Worm (Caenorhabditis elegans) whole organism, L4/young adult: Measurements from ENCODE around the gene F46C5.7.
A peak's percentile ranks its signal among the peaks of the same experiment; 100 is the strongest.

Experiments used
- W03F9.2 ChIP-seq: fragments of 150-350 bp; optimal IDR thresholded peaks from 2 replicates; lab custom pipeline; 2014; ENCODE audit warnings: missing biosample characterization, missing genetic modification characterization
- dao-5 ChIP-seq: sonication (generic microtip); optimal IDR thresholded peaks from 2 replicates; lab custom pipeline; 2016; ENCODE audit warnings: missing genotype, missing genetic modification characterization, moderate library complexity, missing compliant biosample characterization
- him-1 ChIP-seq: sonication (generic microtip); optimal IDR thresholded peaks from 2 replicates; lab custom pipeline; 2016; ENCODE audit warnings: missing genotype, missing genetic modification reagents, missing genetic modification characterization, missing compliant biosample characterization

F46C5.7 gene

DNA sequence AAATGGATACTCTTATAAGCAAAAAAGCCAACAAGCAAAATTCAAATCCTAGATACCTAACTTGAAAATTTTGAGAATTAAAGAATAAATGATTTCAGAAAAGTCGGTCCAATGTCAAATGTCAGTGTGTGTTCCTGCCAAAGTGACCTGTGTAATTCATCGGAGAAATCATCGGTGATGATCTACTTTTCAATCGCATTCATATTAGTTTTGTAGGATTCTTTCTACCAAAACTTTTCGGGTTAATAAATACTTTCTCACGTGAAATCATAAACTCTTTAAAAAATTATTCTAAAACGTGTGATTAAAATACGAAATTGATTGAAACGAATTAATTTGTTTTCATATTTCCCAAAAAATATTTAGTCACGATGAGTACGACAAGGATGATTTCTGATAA, at the start of gene F46C5.7:
TSS of gene F46C5.7 (plus strand) at position 301 of the 400 bp plus-strand sequence.
- TF ChIP-seq dao-5 (tag; lab: Kevin White, UChicago) (no peak), W03F9.2 (tag; lab: Kevin White, UChicago) (no peak), him-1 (no peak)

DNA sequence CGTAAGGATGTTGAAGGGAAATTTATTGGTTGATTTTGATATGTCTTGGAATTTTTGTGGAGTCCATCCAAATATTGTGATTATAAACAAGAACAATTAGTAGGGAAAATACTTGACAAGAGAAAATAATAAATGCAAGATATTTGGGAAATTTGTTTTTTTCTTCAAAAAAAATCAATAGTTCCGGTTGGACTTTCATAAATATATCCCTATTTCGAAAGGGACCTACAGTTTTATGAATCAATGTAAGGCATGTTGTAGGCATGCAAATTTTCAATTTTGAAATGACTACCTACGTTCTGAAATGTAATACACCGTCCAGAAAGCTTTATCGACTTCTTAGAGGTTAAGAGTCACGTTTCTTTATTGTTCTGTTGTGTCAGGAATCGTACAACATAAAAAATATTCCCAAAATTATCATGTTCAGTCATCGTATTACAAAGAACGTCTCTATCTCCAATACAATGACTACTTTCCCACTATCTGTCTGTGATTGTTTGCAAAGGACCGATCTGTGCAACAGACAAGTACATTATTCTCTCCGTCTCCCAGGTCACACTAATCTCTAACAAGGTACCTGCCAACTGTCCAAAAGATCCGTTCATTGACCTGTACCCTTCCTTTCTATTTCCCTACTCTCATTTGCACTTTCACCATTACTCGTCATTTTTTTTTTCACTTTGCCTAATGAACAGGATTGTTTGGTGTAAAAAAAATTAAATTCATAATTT, 49.1 kb upstream of the F46C5.7 start, which contains the start of gene F07H5.13:
TSS of gene F07H5.13 (plus strand) at position 730 of the 731 bp plus-strand sequence.
- TF ChIP-seq him-1 (no peak), W03F9.2 (tag; lab: Kevin White, UChicago) (peak; percentile 53)

DNA sequence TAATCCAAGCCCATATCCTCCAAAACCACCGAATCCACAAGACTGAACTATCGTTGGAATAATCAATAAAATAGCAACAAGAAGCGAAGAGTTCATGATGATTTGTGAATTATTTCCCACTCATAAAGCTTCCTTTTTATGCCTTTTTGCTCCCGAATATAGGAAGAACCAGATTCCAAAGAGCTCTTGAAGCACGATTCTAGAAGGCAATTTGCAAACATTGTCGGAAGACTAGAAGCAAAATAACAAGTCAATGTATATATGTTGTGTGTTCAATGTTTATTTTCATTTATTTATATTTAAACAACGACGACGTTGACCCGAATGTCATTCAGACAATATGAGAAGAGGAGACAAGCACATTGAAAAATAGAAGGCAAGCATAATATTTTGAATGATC, 46.5 kb upstream of the F46C5.7 start, which contains the start of gene idpa-2:
TSS of gene idpa-2 (minus strand) at position 101 of the 400 bp plus-strand sequence.
- TF ChIP-seq dao-5 (tag; lab: Kevin White, UChicago), result no peak
- no peak for TF ChIP-seq him-1
- TF ChIP-seq W03F9.2 (tag; lab: Kevin White, UChicago), result no peak

DNA sequence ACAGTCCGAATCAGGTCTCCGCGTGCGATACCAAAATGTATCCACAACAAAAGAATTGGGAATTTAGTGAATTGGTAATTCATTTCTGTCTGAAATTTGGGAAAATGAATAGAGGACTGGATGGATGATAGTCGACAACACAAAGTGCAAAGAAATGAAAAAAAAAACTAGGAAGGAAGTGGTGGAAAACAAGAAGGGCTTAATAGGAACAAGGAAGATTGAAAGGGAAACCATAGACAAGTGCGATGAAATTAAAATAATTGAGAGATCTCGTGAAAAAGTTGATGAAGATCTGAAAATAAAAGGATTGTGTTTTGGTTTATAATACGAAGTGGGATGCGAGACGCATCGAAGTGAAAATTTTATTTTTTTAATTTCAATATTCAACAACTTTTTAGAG, 45.1 kb upstream of the F46C5.7 start, which contains the start of gene F07H5.7:
TSS of gene F07H5.7 (minus strand) at position 101 of the 400 bp plus-strand sequence.
- TF ChIP-seq W03F9.2 (tag; lab: Kevin White, UChicago), result no peak
- TF ChIP-seq him-1, result no peak
- no peak for TF ChIP-seq dao-5 (tag; lab: Kevin White, UChicago)

DNA sequence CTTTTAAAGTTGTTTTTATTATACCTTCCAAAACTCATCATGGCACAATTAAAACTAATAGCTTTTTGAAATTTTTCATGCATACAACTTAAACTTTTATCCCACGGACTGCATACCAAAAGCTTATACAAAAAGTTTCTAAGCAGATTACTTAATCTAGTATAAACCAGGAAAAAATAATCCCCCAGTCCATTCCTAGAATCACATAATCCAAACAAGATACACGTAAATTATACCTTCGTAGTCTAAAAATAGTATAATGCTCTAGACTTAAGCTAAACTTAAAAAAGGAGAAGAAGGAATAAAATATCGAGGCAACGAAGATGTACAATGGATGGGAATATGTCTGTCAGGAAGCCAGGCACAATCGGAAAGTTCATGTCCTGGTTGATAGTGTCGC, 43.9 kb upstream of the F46C5.7 start:
- TF ChIP-seq dao-5 (tag; lab: Kevin White, UChicago) (no peak), W03F9.2 (tag; lab: Kevin White, UChicago) (no peak), him-1 (no peak)

DNA sequence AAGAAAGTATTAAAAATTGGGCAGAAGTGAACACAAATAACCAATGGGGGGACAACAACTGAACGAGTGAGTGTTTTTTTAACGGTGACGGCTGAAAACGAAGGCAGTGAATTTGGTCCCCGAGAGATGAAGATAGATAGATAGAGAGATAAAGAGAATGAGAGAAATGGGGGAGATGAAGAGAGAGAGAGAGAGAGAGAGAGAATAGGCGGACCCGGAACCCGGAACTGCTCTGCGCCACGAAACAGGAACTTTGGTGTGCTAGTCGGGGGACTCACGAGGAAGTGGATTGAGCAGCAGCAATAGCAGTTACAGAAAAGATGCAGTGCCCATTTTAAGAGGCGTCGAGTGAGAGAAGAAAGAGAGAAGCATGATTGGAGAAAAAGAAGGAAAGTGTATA, 42.7 kb upstream of the F46C5.7 start:
- TF ChIP-seq dao-5 (tag; lab: Kevin White, UChicago) (no peak), him-1 (peak; percentile 90), W03F9.2 (tag; lab: Kevin White, UChicago) (peak; percentile 6)

DNA sequence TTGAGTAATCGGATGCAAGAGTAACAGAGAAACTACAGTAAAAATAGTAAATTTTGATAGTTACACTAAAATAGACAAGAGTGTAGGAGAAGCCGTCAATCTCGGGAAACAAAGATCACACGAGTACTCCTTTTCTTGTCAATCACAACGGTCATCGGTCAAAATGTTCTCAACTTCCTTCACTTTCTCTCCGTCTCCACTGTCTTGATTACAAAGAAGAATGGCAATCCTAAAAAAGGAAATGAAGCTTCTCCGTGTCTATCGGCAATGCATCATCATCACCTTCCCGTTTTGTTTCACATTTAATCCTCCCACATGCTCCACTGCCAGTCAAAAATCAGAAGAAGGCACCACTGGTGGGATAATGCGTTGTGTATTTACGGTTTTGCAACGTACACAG, 39.4 kb upstream of the F46C5.7 start:
- no peak for TF ChIP-seq dao-5 (tag; lab: Kevin White, UChicago)
- TF ChIP-seq W03F9.2 (tag; lab: Kevin White, UChicago), result no peak
- no peak for TF ChIP-seq him-1

DNA sequence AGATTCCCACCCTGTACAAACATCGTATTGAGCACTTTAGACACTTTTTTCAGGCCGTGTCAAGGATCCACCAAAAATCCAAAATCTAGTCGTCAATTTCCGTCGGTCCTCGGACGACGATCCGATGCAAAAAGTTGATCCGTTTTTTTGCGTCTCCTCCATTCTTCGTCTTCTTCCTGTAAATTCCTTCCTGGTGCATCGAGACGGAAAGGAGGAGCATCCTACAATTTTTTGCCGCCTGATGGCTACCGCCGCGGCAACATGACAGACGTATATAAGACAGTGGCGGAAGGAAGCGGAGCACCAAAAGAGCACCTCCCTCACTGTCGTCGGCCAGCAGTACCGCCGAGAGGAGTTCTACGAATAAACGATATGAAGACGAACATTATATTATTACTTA, 38.3 kb upstream of the F46C5.7 start, which contains the start of gene appg-2:
TSS of gene appg-2 (plus strand) at position 301 of the 400 bp plus-strand sequence.
- TF ChIP-seq him-1 (no peak), W03F9.2 (tag; lab: Kevin White, UChicago) (no peak), dao-5 (tag; lab: Kevin White, UChicago) (no peak)

DNA sequence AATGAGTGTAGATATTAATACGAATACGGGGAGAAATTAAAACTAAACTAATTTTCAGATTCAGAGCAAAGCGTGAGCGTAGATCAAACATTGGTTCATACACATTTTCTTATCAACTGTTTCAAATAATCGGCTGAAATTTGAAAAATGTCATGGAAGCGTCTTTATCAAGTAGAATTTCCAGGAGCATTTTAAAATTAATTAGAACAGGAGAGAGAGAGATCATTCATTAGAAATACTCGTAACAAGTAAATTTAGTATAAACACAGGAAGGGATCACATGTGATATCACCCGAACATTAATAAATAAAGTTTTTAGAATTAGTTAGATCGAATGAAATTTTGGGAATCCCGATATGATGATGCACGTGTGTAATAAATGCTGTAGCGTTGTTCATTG, 32.2 kb upstream of the F46C5.7 start, which contains the start of gene pho-13:
TSS of gene pho-13 (minus strand) at position 101 of the 400 bp plus-strand sequence.
- TF ChIP-seq dao-5 (tag; lab: Kevin White, UChicago) (no peak), him-1 (no peak), W03F9.2 (tag; lab: Kevin White, UChicago) (no peak)

DNA sequence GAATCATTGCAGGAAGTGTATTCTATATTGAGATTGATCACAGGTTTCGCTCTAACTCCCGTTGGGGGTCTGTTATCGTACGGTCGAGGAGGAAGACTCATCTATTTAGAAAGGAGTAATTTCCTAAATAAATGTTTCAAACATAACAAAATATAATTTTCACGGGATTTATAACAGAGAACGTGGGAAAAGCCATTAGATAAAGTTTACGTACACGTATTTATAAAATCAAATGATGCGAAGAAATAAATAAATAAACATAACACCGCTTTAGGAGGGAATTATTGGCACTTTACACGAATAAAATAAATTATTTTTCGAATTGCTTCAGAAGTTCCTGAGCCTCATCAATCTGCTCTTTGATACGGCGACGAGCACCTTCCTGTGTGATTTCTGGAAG, 30.6 kb upstream of the F46C5.7 start, which contains the start of gene F07H5.10:
TSS of gene F07H5.10 (minus strand) at position 101 of the 400 bp plus-strand sequence.
- no peak for TF ChIP-seq dao-5 (tag; lab: Kevin White, UChicago)
- TF ChIP-seq W03F9.2 (tag; lab: Kevin White, UChicago), result no peak
- TF ChIP-seq him-1, result no peak

DNA sequence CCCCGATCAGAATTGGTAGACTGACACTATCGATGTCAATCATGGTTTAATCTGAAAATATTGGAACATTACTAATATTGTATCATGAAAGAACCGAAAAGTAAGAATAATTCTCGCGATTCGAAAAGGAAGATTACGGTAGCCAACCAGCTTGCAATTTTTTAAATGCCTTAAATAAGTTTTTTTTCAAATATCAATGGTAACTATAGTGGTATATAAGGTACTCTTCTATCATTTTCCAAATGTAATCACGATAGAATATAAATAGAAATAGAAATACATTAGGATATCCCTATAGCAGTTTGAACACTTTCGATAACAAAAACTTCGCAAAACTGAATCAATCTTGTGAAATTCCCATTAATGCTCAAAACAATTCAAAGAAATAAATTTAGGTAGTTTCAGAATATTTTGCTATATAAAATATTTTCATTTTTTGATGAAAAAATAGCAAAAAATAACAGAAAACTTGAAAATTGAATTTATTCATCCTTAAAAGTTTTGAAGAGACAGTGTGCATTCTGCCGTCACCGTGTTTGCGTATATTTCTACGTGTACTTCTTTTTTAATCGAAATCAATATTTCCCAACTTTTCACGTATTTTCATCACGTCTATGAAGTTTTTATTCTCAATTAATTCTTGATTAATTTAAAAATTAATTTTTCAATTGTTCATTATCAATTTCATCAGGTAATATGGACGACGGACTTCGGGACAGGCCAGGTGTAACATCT, 28.3 kb upstream of the F46C5.7 start, which contains the start of the genes F46C5.9 and rer-1:
TSS of gene F46C5.9 (minus strand) at position 51 of the 735 bp plus-strand sequence.
TSS of gene rer-1 (plus strand) at position 692 of the 735 bp plus-strand sequence.
- TF ChIP-seq him-1, result no peak
- TF ChIP-seq dao-5 (tag; lab: Kevin White, UChicago), result no peak
- peak; percentile 60 for TF ChIP-seq W03F9.2 (tag; lab: Kevin White, UChicago)

DNA sequence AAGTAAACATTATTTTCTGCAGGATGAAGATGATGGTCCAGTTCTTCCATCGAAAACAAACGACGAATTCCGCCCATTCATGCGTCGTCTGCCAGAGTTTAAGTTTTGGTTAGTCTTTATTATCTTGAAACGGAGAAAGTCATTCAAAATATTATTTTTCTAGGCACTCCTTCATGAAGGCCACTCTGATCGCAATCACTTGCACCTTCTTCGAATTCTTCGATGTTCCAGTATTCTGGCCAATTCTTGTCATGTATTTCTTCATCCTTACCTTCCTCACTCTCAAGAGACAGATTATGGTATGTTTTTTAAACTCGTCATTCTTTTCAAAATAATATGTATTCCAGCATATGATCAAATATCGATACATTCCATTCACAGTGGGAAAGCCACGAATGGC, 27.3 kb upstream of the F46C5.7 start:
- no peak for TF ChIP-seq W03F9.2 (tag; lab: Kevin White, UChicago)
- no peak for TF ChIP-seq him-1
- no peak for TF ChIP-seq dao-5 (tag; lab: Kevin White, UChicago)

DNA sequence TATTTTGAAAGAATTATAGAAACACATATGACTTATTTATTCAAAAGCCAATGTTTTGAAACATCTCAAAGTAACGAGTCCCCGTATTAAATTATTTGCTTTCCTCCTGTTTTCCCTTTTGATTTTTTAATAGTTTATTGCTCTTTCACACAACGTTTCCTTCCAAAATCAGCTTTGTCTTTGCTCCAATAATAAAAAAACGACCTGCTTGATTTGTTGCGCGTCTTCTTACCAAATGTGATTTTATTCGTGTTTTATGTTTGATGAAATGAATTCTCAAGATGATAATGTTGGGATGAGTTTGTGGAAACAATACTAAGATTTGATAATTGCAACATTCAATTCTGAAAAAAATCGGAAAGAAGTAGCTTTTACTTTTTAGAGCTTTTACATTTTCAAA, 26.8 kb upstream of the F46C5.7 start:
- no peak for TF ChIP-seq W03F9.2 (tag; lab: Kevin White, UChicago)
- no peak for TF ChIP-seq him-1
- no peak for TF ChIP-seq dao-5 (tag; lab: Kevin White, UChicago)

DNA sequence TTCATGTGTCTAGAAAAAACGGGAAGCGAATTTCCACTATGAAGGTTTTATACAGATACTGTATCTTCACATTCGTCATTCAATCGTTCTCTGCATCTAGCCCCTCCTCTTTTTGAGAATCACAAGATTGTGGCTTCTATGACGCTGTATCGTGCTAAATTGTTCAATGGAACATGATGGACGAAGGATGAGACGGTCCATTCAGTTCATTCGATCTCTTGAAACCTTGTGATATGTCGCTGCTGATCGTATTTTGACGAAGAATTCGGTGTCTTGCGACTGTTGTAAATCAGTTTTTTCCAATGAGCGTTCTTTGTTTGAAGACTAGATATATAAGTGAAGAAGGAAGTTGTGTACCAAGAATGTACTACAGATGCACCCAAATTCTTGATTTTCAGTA, 25.5 kb upstream of the F46C5.7 start:
- TF ChIP-seq W03F9.2 (tag; lab: Kevin White, UChicago) (no peak), him-1 (no peak), dao-5 (tag; lab: Kevin White, UChicago) (no peak)
